Fruit fly (Drosophila melanogaster) whole organism, embryonic: ENCODE measurements around the gene CG31886.

ENCODE experiments used
- CG10543 ChIP-seq: fragments of 200-800 bp; sonication (Bioruptor generic); optimal IDR thresholded peaks from 3 replicates; lab custom pipeline; 2017; ENCODE audit warnings: missing biosample characterization, mild to moderate bottlenecking, missing genetic modification characterization, moderate library complexity
- CG10959 ChIP-seq: fragments of 200-800 bp; sonication (Bioruptor generic); IDR thresholded peaks from 2 replicates; pipeline ENCODE4 v1.3.6; 2022; ENCODE audit warnings: missing biosample characterization, missing genetic modification characterization
- CG11504 ChIP-seq: fragments of 200-800 bp; sonication (Bioruptor generic); optimal IDR thresholded peaks from 3 replicates; lab custom pipeline; 2019; ENCODE audit warnings: missing biosample characterization, mild to moderate bottlenecking, missing genetic modification characterization, moderate library complexity
- CG13287 ChIP-seq: fragments of 200-800 bp; sonication (Bioruptor generic); IDR thresholded peaks from 2 replicates; pipeline ENCODE4 v1.3.6; 2022; ENCODE audit warnings: missing biosample characterization, missing genetic modification characterization; ENCODE audit not compliant: partially characterized antibody
- CG13296 ChIP-seq: fragments of 200-800 bp; sonication (Bioruptor generic); optimal IDR thresholded peaks from 3 replicates; lab custom pipeline; 2018; ENCODE audit warnings: missing biosample characterization, mild to moderate bottlenecking, missing genetic modification characterization
- CG13624 ChIP-seq: fragments of 200-800 bp; sonication (Bioruptor generic); optimal IDR thresholded peaks from 2 replicates; lab custom pipeline; 2016; ENCODE audit warnings: missing biosample characterization, missing genetic modification characterization
- CG15269 ChIP-seq: fragments of 200-800 bp; sonication (Bioruptor generic); optimal IDR thresholded peaks from 2 replicates; lab custom pipeline; 2018; ENCODE audit warnings: missing biosample characterization, mild to moderate bottlenecking, missing genetic modification characterization, moderate library complexity
- CG18599 ChIP-seq: fragments of 200-800 bp; sonication (Bioruptor generic); optimal IDR thresholded peaks from 3 replicates; lab custom pipeline; 2017; ENCODE audit warnings: missing biosample characterization, missing genetic modification characterization, mild to moderate bottlenecking, moderate library complexity, missing genetic modification reagents
- CG2120 ChIP-seq: fragments of 200-800 bp; sonication (Bioruptor generic); optimal IDR thresholded peaks from 3 replicates; lab custom pipeline; 2016; ENCODE audit warnings: missing biosample characterization, missing genetic modification characterization
- CG2678 ChIP-seq: fragments of 200-800 bp; sonication (Bioruptor generic); optimal IDR thresholded peaks from 3 replicates; lab custom pipeline; 2019; ENCODE audit warnings: missing biosample characterization, mild to moderate bottlenecking, missing genetic modification characterization, moderate library complexity
- CG3281 ChIP-seq: fragments of 200-800 bp; sonication (Bioruptor generic); optimal IDR thresholded peaks from 3 replicates; lab custom pipeline; 2017; ENCODE audit warnings: missing biosample characterization, mild to moderate bottlenecking, missing genetic modification characterization
- CG33213 ChIP-seq: fragments of 200-800 bp; sonication (Bioruptor generic); optimal IDR thresholded peaks from 3 replicates; lab custom pipeline; 2016; ENCODE audit warnings: missing biosample characterization, missing genetic modification characterization
- CG34376 ChIP-seq: fragments of 200-800 bp; sonication (Bioruptor generic); optimal IDR thresholded peaks from 2 replicates; lab custom pipeline; 2018; ENCODE audit warnings: missing biosample characterization, mild to moderate bottlenecking, missing genetic modification characterization
- CG34422 ChIP-seq: fragments of 200-800 bp; sonication (Bioruptor generic); IDR thresholded peaks from 3 replicates; pipeline ENCODE4 v1.3.6; 2022; ENCODE audit warnings: missing biosample characterization, missing genetic modification characterization
- CG42726 ChIP-seq: fragments of 200-800 bp; sonication (Bioruptor generic); IDR thresholded peaks from 2 replicates; pipeline ENCODE4 v1.3.6; 2022; ENCODE audit warnings: missing biosample characterization, missing genetic modification characterization; ENCODE audit not compliant: partially characterized antibody
- CG4730 ChIP-seq: fragments of 200-800 bp; sonication (Bioruptor generic); IDR thresholded peaks from 2 replicates; pipeline ENCODE4 v1.3.6; 2022; ENCODE audit warnings: missing biosample characterization, missing genetic modification characterization
- CG6689 ChIP-seq: fragments of 200-800 bp; sonication (Bioruptor generic); IDR thresholded peaks from 2 replicates; pipeline ENCODE4 v1.3.6; 2022; ENCODE audit warnings: missing biosample characterization, missing genetic modification characterization
- CG6765 ChIP-seq: fragments of 200-800 bp; sonication (Bioruptor generic); optimal IDR thresholded peaks from 3 replicates; lab custom pipeline; 2017; ENCODE audit warnings: missing biosample characterization, mild to moderate bottlenecking, missing genetic modification characterization
- CG7271 ChIP-seq: fragments of 200-800 bp; sonication (Bioruptor generic); optimal IDR thresholded peaks from 2 replicates; lab custom pipeline; 2018; ENCODE audit warnings: missing biosample characterization, mild to moderate bottlenecking, missing genetic modification characterization, moderate library complexity
- Dll ChIP-seq: fragments of 200-800 bp; sonication (Bioruptor generic); IDR thresholded peaks from 4 replicates; pipeline ENCODE4 v1.3.6; 2022; ENCODE audit warnings: missing biosample characterization, missing genetic modification characterization; ENCODE audit not compliant: partially characterized antibody
- Doc3 ChIP-seq: fragments of 200-800 bp; sonication (Bioruptor generic); IDR thresholded peaks from 3 replicates; pipeline ENCODE4 v1.3.6; 2022; ENCODE audit warnings: missing biosample characterization, missing genetic modification characterization; ENCODE audit not compliant: partially characterized antibody
- Hand ChIP-seq: fragments of 200-800 bp; sonication (Bioruptor generic); optimal IDR thresholded peaks from 2 replicates; lab custom pipeline; 2017; ENCODE audit warnings: mild to moderate bottlenecking, missing biosample characterization, missing genetic modification reagents, missing genetic modification characterization
- HmgZ ChIP-seq: fragments of 200-800 bp; sonication (Bioruptor generic); optimal IDR thresholded peaks from 2 replicates; lab custom pipeline; 2018; ENCODE audit warnings: missing biosample characterization, mild to moderate bottlenecking, missing genetic modification characterization
- Lpt ChIP-seq: fragments of >200 bp; optimal IDR thresholded peaks from 2 replicates; lab custom pipeline; 2018; ENCODE audit warnings: missing biosample characterization, missing genetic modification characterization
- Med ChIP-seq: fragments of 200-800 bp; sonication (Bioruptor generic); peaks from one replicate; lab custom pipeline; 2016; ENCODE audit warnings: missing biosample characterization, missing genetic modification characterization, mild to moderate bottlenecking, inconsistent platforms, moderate library complexity
- Pdp1 ChIP-seq, 2 experiments: fragments of 200-800 bp; sonication (Bioruptor generic); optimal IDR thresholded peaks; 3 replicates each; lab custom pipeline; 2016; ENCODE audit warnings: missing biosample characterization in 2 of 2, missing genetic modification characterization in 2 of 2, mild to moderate bottlenecking in 1 of 2, moderate library complexity in 1 of 2
- cas ChIP-seq: fragments of 200-800 bp; sonication (Bioruptor generic); IDR thresholded peaks from 2 replicates; pipeline ENCODE4 v1.3.6; 2022; ENCODE audit warnings: missing biosample characterization, missing genetic modification characterization
- exex ChIP-seq: fragments of 200-800 bp; sonication (Bioruptor generic); optimal IDR thresholded peaks from 4 replicates; lab custom pipeline; 2018; ENCODE audit warnings: missing biosample characterization, mild to moderate bottlenecking, missing genetic modification characterization, moderate library complexity
- gcm2 ChIP-seq: fragments of 200-800 bp; sonication (Bioruptor generic); optimal IDR thresholded peaks from 2 replicates; lab custom pipeline; 2016; ENCODE audit warnings: missing biosample characterization, missing genetic modification characterization
- gem ChIP-seq: fragments of 200-800 bp; sonication (Bioruptor generic); optimal IDR thresholded peaks from 2 replicates; lab custom pipeline; 2019; ENCODE audit warnings: missing biosample characterization, mild to moderate bottlenecking, missing genetic modification characterization, moderate library complexity
- grau ChIP-seq: fragments of 200-800 bp; optimal IDR thresholded peaks from 3 replicates; lab custom pipeline; 2019; ENCODE audit warnings: missing biosample characterization, mild to moderate bottlenecking, missing genetic modification characterization, moderate library complexity
- grn ChIP-seq: fragments of 200-800 bp; sonication (Bioruptor generic); optimal IDR thresholded peaks from 3 replicates; lab custom pipeline; 2017; ENCODE audit warnings: missing biosample characterization, missing genetic modification characterization
- lab ChIP-seq: fragments of 200-800 bp; sonication (Bioruptor generic); optimal IDR thresholded peaks from 3 replicates; lab custom pipeline; 2017; ENCODE audit warnings: missing biosample characterization, missing genetic modification characterization, mild to moderate bottlenecking, moderate library complexity, missing genetic modification reagents
- mirr ChIP-seq: fragments of 200-800 bp; sonication (Bioruptor generic); optimal IDR thresholded peaks from 3 replicates; lab custom pipeline; 2018; ENCODE audit warnings: missing biosample characterization, mild to moderate bottlenecking, missing genetic modification characterization
- pita ChIP-seq: fragments of 200-800 bp; sonication (Bioruptor generic); optimal IDR thresholded peaks from 2 replicates; lab custom pipeline; 2017; ENCODE audit warnings: missing biosample characterization, mild to moderate bottlenecking, missing genetic modification characterization
- pzg ChIP-seq: fragments of 200-800 bp; sonication (Bioruptor generic); optimal IDR thresholded peaks from 3 replicates; lab custom pipeline; 2018; ENCODE audit warnings: missing biosample characterization, mild to moderate bottlenecking, missing genetic modification characterization, moderate library complexity
- row ChIP-seq: fragments of 200-800 bp; sonication (Bioruptor generic); IDR thresholded peaks from 3 replicates; pipeline ENCODE4 v1.3.6; 2022; ENCODE audit warnings: missing biosample characterization, missing genetic modification characterization
- sd ChIP-seq: fragments of 200-800 bp; sonication (Bioruptor generic); optimal IDR thresholded peaks from 3 replicates; lab custom pipeline; 2018; ENCODE audit warnings: missing biosample characterization, mild to moderate bottlenecking, missing genetic modification characterization, moderate library complexity
- sens ChIP-seq: fragments of 200-800 bp; sonication (Bioruptor generic); peaks from one replicate; lab custom pipeline; 2016; ENCODE audit warnings: missing biosample characterization, missing genetic modification characterization
- sug ChIP-seq: fragments of 200-800 bp; optimal IDR thresholded peaks from 2 replicates; lab custom pipeline; 2019; ENCODE audit warnings: missing biosample characterization, mild to moderate bottlenecking, missing genetic modification characterization, moderate library complexity
- wek ChIP-seq: fragments of 200-800 bp; sonication (Bioruptor generic); optimal IDR thresholded peaks from 3 replicates; lab custom pipeline; 2018; ENCODE audit warnings: missing biosample characterization, mild to moderate bottlenecking, missing genetic modification characterization, moderate library complexity

The CG31886 gene

DNA sequence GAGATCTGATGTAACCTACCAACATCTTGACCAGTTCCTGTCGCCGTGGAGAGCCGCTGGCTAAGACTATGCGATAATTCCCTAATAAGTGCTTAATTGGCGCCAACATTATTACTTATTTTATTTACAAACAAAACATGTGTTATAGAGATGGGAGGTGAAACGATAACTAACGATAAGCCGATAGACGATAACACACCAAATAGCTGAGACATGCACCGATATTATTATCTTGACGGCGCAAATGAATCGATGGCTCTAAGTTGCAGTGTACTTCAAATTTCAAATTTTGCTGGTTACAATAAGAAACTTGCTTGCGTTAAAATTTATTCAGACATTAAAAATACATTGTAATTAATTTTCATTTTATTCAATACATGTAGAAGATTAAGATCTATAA is 15.7 kb downstream of the CG31886 start, which contains the start of gene CG9515 (continued):
- peak; percentile 48 for TF ChIP-seq pita (GFP tag; lab: Kevin White, UChicago)
- TF ChIP-seq Doc3 (GFP tag; lab: Robert Waterston, UW): peak; percentile 71
- peak; percentile 86 for TF ChIP-seq Dll (GFP tag; lab: Robert Waterston, UW)
- peak; percentile 82 for TF ChIP-seq pzg (GFP tag; lab: Kevin White, UChicago)
- peak; percentile 61; the same call in 1 of the 2 replicates for TF ChIP-seq CG42726 (GFP tag; lab: Robert Waterston, UW)
- no peak for TF ChIP-seq CG7271
- TF ChIP-seq Lpt: no peak
- peak; percentile 81 for TF ChIP-seq HmgZ (tag; lab: Kevin White, UChicago)
- peak; percentile 92 for TF ChIP-seq CG13287 (GFP tag; lab: Robert Waterston, UW)
- peak; percentile 33 for TF ChIP-seq sug (tag; lab: Kevin White, UChicago)
- peak; percentile 16 for TF ChIP-seq CG33213 (GFP tag; lab: Kevin White, UChicago)
- no peak for TF ChIP-seq CG10959 (GFP tag; lab: Robert Waterston, UW)
- TF ChIP-seq mirr (GFP tag; lab: Kevin White, UChicago): peak; percentile 56
- peak; percentile 27 for TF ChIP-seq CG13624
- TF ChIP-seq, all 482 proteins: peak for 95

DNA sequence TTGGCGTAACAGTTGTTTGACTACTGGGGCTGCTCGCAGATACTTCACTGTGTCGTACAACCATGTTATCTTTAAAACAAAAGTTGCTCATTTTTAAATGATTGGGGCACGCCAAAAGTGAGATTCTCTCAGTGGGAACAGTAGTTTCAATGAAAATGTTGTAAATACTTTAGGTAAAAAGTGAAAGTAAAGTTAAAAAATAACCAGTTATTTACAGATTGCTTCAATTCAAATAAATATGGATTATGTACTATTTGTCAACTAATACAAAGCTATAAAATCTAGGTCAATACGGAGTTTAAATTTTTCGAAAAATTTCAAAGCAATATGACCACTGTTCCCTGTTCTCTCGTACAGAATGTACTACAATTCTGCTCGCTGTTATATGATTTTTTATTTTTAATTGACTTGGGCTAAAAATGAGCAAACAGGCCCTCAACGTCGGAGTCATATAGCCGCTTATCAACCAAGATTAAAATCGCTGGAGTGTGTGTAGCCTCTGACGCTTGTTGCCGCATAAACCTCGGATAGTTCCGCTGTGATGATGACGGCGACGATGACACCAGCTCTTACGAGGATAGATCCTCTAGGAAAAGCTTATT is 17.0 kb downstream of the CG31886 start, which contains the start of gene Argl:
Gene Argl, minus strand, starts transcription at position 370 of the 602 bp plus-strand sequence.
- TF ChIP-seq Pdp1 (GFP tag; optimal IDR thresholded peaks at IDR 0.05; lab: Kevin White, UChicago) (peak in 1 of 2 experiments; percentile 50), CG34422 (no peak), CG2120 (GFP tag; lab: Kevin White, UChicago) (peak; percentile 25), CG3281 (GFP tag; lab: Kevin White, UChicago) (peak; percentile 21), CG11504 (tag; lab: Kevin White, UChicago) (peak; percentile 5), CG34376 (peak; percentile 74), Hand (GFP tag; lab: Kevin White, UChicago) (peak; percentile 19), CG2678 (tag; lab: Kevin White, UChicago) (peak; percentile 14), sd (peak; percentile 20), CG15269 (peak; percentile 17), sens (GFP tag; lab: Kevin White, UChicago) (peak; percentile 33), lab (GFP tag; lab: Kevin White, UChicago) (peak; percentile 19), gem (tag; lab: Kevin White, UChicago) (peak; percentile 9), gcm2 (no peak), grn (GFP tag; lab: Kevin White, UChicago) (peak; percentile 42), exex (tag; lab: Kevin White, UChicago) (peak; percentile 73), CG6689 (GFP tag; lab: Robert Waterston, UW) (no peak), CG4730 (GFP tag; lab: Robert Waterston, UW) (no peak), sug (tag; lab: Kevin White, UChicago) (peak; percentile 54), row (GFP tag; lab: Robert Waterston, UW) (peak; percentile 31; the same call in 1 of the 3 replicates), cas (GFP tag; lab: Robert Waterston, UW) (no peak), grau (peak; percentile 27), CG10543 (peak; percentile 24), wek (GFP tag; lab: Kevin White, UChicago) (no peak), Med (GFP tag; lab: Kevin White, UChicago) (peak; percentile 49), CG6765 (GFP tag; lab: Kevin White, UChicago) (peak; percentile 12), CG13296 (GFP tag; lab: Kevin White, UChicago) (peak; percentile 32), CG18599 (GFP tag; lab: Kevin White, UChicago) (peak; percentile 26)
